Fruit fly (Drosophila melanogaster) whole organism, prepupa: ENCODE measurements around the gene CG18081.

ENCODE experiments used
- Blimp-1 ChIP-seq: fragments of 200-800 bp; sonication (Bioruptor generic); optimal IDR thresholded peaks from 3 replicates; lab custom pipeline; 2017; ENCODE audit warnings: missing biosample characterization, missing genetic modification characterization, mild to moderate bottlenecking, moderate library complexity, missing genetic modification reagents
- CG10631 ChIP-seq: fragments of 200-800 bp; sonication (Bioruptor generic); optimal IDR thresholded peaks from 2 replicates; lab custom pipeline; 2016; ENCODE audit warnings: missing biosample characterization, missing genetic modification characterization
- CG10669 ChIP-seq: fragments of 200-800 bp; sonication (Bioruptor generic); optimal IDR thresholded peaks from 3 replicates; lab custom pipeline; 2018; ENCODE audit warnings: missing biosample characterization, mild to moderate bottlenecking, missing genetic modification characterization, moderate library complexity
- CG11294 ChIP-seq: fragments of 200-800 bp; sonication (Bioruptor generic); IDR thresholded peaks from 2 replicates; pipeline ENCODE4 v1.3.6; 2022; ENCODE audit warnings: missing biosample characterization, missing genetic modification characterization
- CG11762 ChIP-seq: fragments of 200-800 bp; sonication (Bioruptor generic); optimal IDR thresholded peaks from 3 replicates; lab custom pipeline; 2016; ENCODE audit warnings: missing biosample characterization, missing genetic modification characterization; ENCODE audit not compliant: insufficient read depth
- CG11902 ChIP-seq: fragments of 200-800 bp; sonication (Bioruptor generic); optimal IDR thresholded peaks from 3 replicates; lab custom pipeline; 2016; ENCODE audit warnings: missing biosample characterization, missing genetic modification characterization
- CG15336 ChIP-seq: fragments of 200-800 bp; sonication (Bioruptor generic); IDR thresholded peaks from 2 replicates; pipeline ENCODE4 v1.3.6; 2022; ENCODE audit warnings: missing biosample characterization, missing genetic modification characterization
- CG1621 ChIP-seq: fragments of 200-800 bp; sonication (Bioruptor generic); optimal IDR thresholded peaks from 3 replicates; lab custom pipeline; 2018; ENCODE audit warnings: missing biosample characterization, mild to moderate bottlenecking, missing genetic modification characterization
- CG31627 ChIP-seq: fragments of 200-800 bp; sonication (Bioruptor generic); optimal IDR thresholded peaks from 3 replicates; lab custom pipeline; 2016; ENCODE audit warnings: missing biosample characterization, missing genetic modification characterization
- CG32006 ChIP-seq: fragments of 200-800 bp; sonication (Bioruptor generic); optimal IDR thresholded peaks from 3 replicates; lab custom pipeline; 2017; ENCODE audit warnings: missing biosample characterization, mild to moderate bottlenecking, missing genetic modification characterization
- CG34406 ChIP-seq: fragments of 200-800 bp; sonication (Bioruptor generic); optimal IDR thresholded peaks from 3 replicates; lab custom pipeline; 2016; ENCODE audit warnings: missing biosample characterization, missing genetic modification characterization
- CG3919 ChIP-seq: fragments of 200-800 bp; sonication (Bioruptor generic); optimal IDR thresholded peaks from 3 replicates; lab custom pipeline; 2016; ENCODE audit warnings: missing biosample characterization, missing genetic modification characterization
- CG4318 ChIP-seq: fragments of 200-800 bp; sonication (Bioruptor generic); optimal IDR thresholded peaks from 3 replicates; lab custom pipeline; 2017; ENCODE audit warnings: missing biosample characterization, mild to moderate bottlenecking, missing genetic modification characterization
- CG6163 ChIP-seq: fragments of 200-800 bp; sonication (Bioruptor generic); IDR thresholded peaks from 3 replicates; pipeline ENCODE4 v1.3.6; 2022; ENCODE audit warnings: missing biosample characterization, missing genetic modification characterization
- CG6276 ChIP-seq: fragments of 200-800 bp; sonication (Bioruptor generic); optimal IDR thresholded peaks from 2 replicates; lab custom pipeline; 2017; ENCODE audit warnings: missing biosample characterization, mild to moderate bottlenecking, missing genetic modification characterization
- CG6792 ChIP-seq: fragments of 200-800 bp; sonication (Bioruptor generic); optimal IDR thresholded peaks from 3 replicates; lab custom pipeline; 2016; ENCODE audit warnings: missing biosample characterization, missing genetic modification characterization
- CG6808 ChIP-seq: fragments of 200-800 bp; sonication (Bioruptor generic); optimal IDR thresholded peaks from 3 replicates; lab custom pipeline; 2017; ENCODE audit warnings: missing biosample characterization, missing genetic modification characterization, mild to moderate bottlenecking, moderate library complexity, missing genetic modification reagents
- CG6854 ChIP-seq: fragments of 200-800 bp; sonication (Bioruptor generic); optimal IDR thresholded peaks from 2 replicates; lab custom pipeline; 2017; ENCODE audit warnings: missing biosample characterization, mild to moderate bottlenecking, missing genetic modification characterization
- CG8119 ChIP-seq: fragments of 200-800 bp; sonication (Bioruptor generic); IDR thresholded peaks from 3 replicates; pipeline ENCODE4 v1.3.6; 2022; ENCODE audit warnings: missing biosample characterization, missing genetic modification characterization
- CG8319 ChIP-seq: fragments of 200-800 bp; sonication (Bioruptor generic); optimal IDR thresholded peaks from 3 replicates; lab custom pipeline; 2016; ENCODE audit warnings: missing biosample characterization, missing genetic modification characterization
- CG8632 ChIP-seq: fragments of 200-800 bp; sonication (Bioruptor generic); optimal IDR thresholded peaks from 3 replicates; lab custom pipeline; 2016; ENCODE audit warnings: missing biosample characterization, missing genetic modification characterization
- CG9139 ChIP-seq: fragments of 200-800 bp; sonication (Bioruptor generic); optimal IDR thresholded peaks from 3 replicates; lab custom pipeline; 2017; ENCODE audit warnings: missing biosample characterization, mild to moderate bottlenecking, missing genetic modification characterization
- Eip75B ChIP-seq: fragments of 200-800 bp; sonication (Bioruptor generic); optimal IDR thresholded peaks from 3 replicates; lab custom pipeline; 2016; ENCODE audit warnings: missing biosample characterization, missing genetic modification characterization
- Eip78C ChIP-seq: fragments of 200-800 bp; sonication (Bioruptor generic); peaks from one replicate; lab custom pipeline; 2016; ENCODE audit warnings: missing biosample characterization, missing genetic modification characterization
- Eip93F ChIP-seq: fragments of 200-800 bp; sonication (Bioruptor generic); optimal IDR thresholded peaks from 2 replicates; lab custom pipeline; 2016; ENCODE audit warnings: missing biosample characterization, mild to moderate bottlenecking, missing genetic modification characterization
- Ets21C ChIP-seq: fragments of 200-800 bp; sonication (Bioruptor generic); optimal IDR thresholded peaks from 3 replicates; lab custom pipeline; 2016; ENCODE audit warnings: missing biosample characterization, missing genetic modification characterization
- Ets96B ChIP-seq: fragments of 200-800 bp; optimal IDR thresholded peaks from 2 replicates; lab custom pipeline; 2019; ENCODE audit warnings: missing biosample characterization, mild to moderate bottlenecking, missing genetic modification characterization, moderate library complexity
- Hr38 ChIP-seq: sonication (Bioruptor generic); optimal IDR thresholded peaks from 2 replicates; lab custom pipeline; 2016; ENCODE audit warnings: missing biosample characterization, missing genetic modification characterization
- Hr4 ChIP-seq: fragments of 200-800 bp; sonication (Bioruptor generic); optimal IDR thresholded peaks from 3 replicates; lab custom pipeline; 2016; ENCODE audit warnings: missing biosample characterization, missing genetic modification characterization
- Lpt ChIP-seq: fragments of 200-800 bp; sonication (Bioruptor generic); optimal IDR thresholded peaks from 3 replicates; lab custom pipeline; 2016; ENCODE audit warnings: missing biosample characterization, missing genetic modification characterization
- Met ChIP-seq: fragments of 200-800 bp; sonication (Bioruptor generic); optimal IDR thresholded peaks from 3 replicates; lab custom pipeline; 2016; ENCODE audit warnings: missing biosample characterization, missing genetic modification characterization
- OdsH ChIP-seq: fragments of 200-800 bp; sonication (Bioruptor generic); optimal IDR thresholded peaks from 3 replicates; lab custom pipeline; 2016; ENCODE audit warnings: missing biosample characterization, missing genetic modification characterization
- Smox ChIP-seq: fragments of 200-800 bp; sonication (Bioruptor generic); optimal IDR thresholded peaks from 3 replicates; lab custom pipeline; 2016; ENCODE audit warnings: missing biosample characterization, missing genetic modification characterization
- Sox102F ChIP-seq: fragments of 200-800 bp; sonication (Bioruptor generic); optimal IDR thresholded peaks from 2 replicates; lab custom pipeline; 2016; ENCODE audit warnings: missing biosample characterization, mild to moderate bottlenecking, missing genetic modification characterization
- Sox14 ChIP-seq: fragments of 200-800 bp; sonication (Bioruptor generic); optimal IDR thresholded peaks from 3 replicates; lab custom pipeline; 2016; ENCODE audit warnings: missing biosample characterization, missing genetic modification characterization
- Sox15 ChIP-seq: fragments of 200-800 bp; sonication (Bioruptor generic); optimal IDR thresholded peaks from 3 replicates; lab custom pipeline; 2016; ENCODE audit warnings: missing biosample characterization, missing genetic modification characterization
- achi ChIP-seq: fragments of 200-800 bp; sonication (Bioruptor generic); optimal IDR thresholded peaks from 3 replicates; lab custom pipeline; 2016; ENCODE audit warnings: missing biosample characterization, missing genetic modification characterization
- acj6 ChIP-seq: fragments of 200-800 bp; sonication (Bioruptor generic); optimal IDR thresholded peaks from 3 replicates; lab custom pipeline; 2016; ENCODE audit warnings: missing biosample characterization, missing genetic modification characterization
- cyc ChIP-seq: fragments of 200-800 bp; sonication (Bioruptor generic); optimal IDR thresholded peaks from 3 replicates; lab custom pipeline; 2016; ENCODE audit warnings: missing biosample characterization, missing genetic modification characterization
- dac ChIP-seq: fragments of 200-800 bp; sonication (Bioruptor generic); optimal IDR thresholded peaks from 2 replicates; lab custom pipeline; 2017; ENCODE audit warnings: missing biosample characterization, mild to moderate bottlenecking, missing genetic modification characterization
- dsx ChIP-seq: fragments of 200-800 bp; optimal IDR thresholded peaks from 3 replicates; lab custom pipeline; 2019; ENCODE audit warnings: missing biosample characterization, mild to moderate bottlenecking, missing genetic modification characterization, moderate library complexity; ENCODE audit not compliant: poor library complexity, severe bottlenecking
- eg ChIP-seq: fragments of 200-800 bp; sonication (Bioruptor generic); IDR thresholded peaks from 3 replicates; pipeline ENCODE4 v1.3.6; 2022; ENCODE audit warnings: missing biosample characterization, missing genetic modification characterization
- esn ChIP-seq: fragments of 200-800 bp; sonication (Bioruptor generic); optimal IDR thresholded peaks from 2 replicates; lab custom pipeline; 2016; ENCODE audit warnings: missing biosample characterization, mild to moderate bottlenecking, missing genetic modification characterization, moderate library complexity
- fd59A ChIP-seq: fragments of 200-800 bp; sonication (Bioruptor generic); optimal IDR thresholded peaks from 2 replicates; lab custom pipeline; 2017; ENCODE audit warnings: missing biosample characterization, mild to moderate bottlenecking, missing genetic modification characterization, missing genetic modification reagents
- fd85E ChIP-seq: fragments of 200-800 bp; sonication (Bioruptor generic); optimal IDR thresholded peaks from 3 replicates; lab custom pipeline; 2016; ENCODE audit warnings: missing biosample characterization, missing genetic modification characterization
- fkh ChIP-seq: fragments of 200-800 bp; sonication (Bioruptor generic); optimal IDR thresholded peaks from 3 replicates; lab custom pipeline; 2017; ENCODE audit warnings: missing biosample characterization, mild to moderate bottlenecking, missing genetic modification characterization, moderate library complexity
- lz ChIP-seq: fragments of 200-800 bp; sonication (Bioruptor generic); optimal IDR thresholded peaks from 3 replicates; lab custom pipeline; 2016; ENCODE audit warnings: missing biosample characterization, missing genetic modification characterization
- net ChIP-seq: fragments of 200-800 bp; sonication (Bioruptor generic); optimal IDR thresholded peaks from 3 replicates; lab custom pipeline; 2016; ENCODE audit warnings: missing biosample characterization, missing genetic modification characterization
- salr ChIP-seq, 2 experiments: fragments of 200-800 bp; sonication (Bioruptor generic); optimal IDR thresholded peaks; 3 replicates each; lab custom pipeline; 2016 to 2018; ENCODE audit warnings: missing biosample characterization in 2 of 2, missing genetic modification characterization in 2 of 2, mild to moderate bottlenecking in 1 of 2
- ss ChIP-seq, 2 experiments: fragments of 200-800 bp; sonication (Bioruptor generic); optimal IDR thresholded peaks; 2 replicates in 1 of 2; 3 replicates in 1 of 2; lab custom pipeline; 2017 to 2018; ENCODE audit warnings: mild to moderate bottlenecking in 2 of 2, missing biosample characterization in 2 of 2, missing genetic modification characterization in 2 of 2, moderate library complexity in 1 of 2
- svp ChIP-seq: fragments of 200-800 bp; sonication (Bioruptor generic); peaks from one replicate; lab custom pipeline; 2016; ENCODE audit warnings: missing biosample characterization, missing genetic modification characterization
- topi ChIP-seq: fragments of 200-800 bp; sonication (Bioruptor generic); optimal IDR thresholded peaks from 3 replicates; lab custom pipeline; 2016; ENCODE audit warnings: missing biosample characterization, missing genetic modification characterization
- vri ChIP-seq: fragments of 200-800 bp; sonication (Bioruptor generic); optimal IDR thresholded peaks from 3 replicates; lab custom pipeline; 2016; ENCODE audit warnings: missing biosample characterization, mild to moderate bottlenecking, missing genetic modification characterization

CG18081 gene

DNA sequence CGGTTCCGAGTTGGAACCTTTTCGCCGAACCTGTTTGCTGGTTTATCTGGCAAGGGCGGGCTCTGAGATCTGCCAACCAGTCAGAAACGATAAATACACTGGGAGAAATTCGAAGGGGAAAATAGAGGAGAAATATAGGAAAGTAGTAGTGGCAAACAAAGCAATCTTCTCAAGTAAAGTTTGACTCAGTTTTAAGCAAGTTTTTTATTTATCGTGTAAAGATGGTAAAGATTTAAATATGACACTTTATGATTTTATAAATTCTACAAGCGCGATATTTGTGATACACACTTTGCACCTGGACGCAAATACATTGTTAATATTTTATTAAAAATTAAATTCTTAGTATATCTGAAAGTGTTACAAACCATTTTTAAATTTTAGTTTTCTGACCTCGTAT is 12.5 kb upstream of the CG18081 start:
- TF ChIP-seq CG6808 = peak; percentile 51
- TF ChIP-seq CG4318 (GFP tag; lab: Kevin White, UChicago) = no peak
- no peak for TF ChIP-seq Ets96B
- peak; percentile 15 for TF ChIP-seq Blimp-1 (GFP tag; lab: Kevin White, UChicago)
- no peak for TF ChIP-seq fkh
- TF ChIP-seq CG6854 = no peak
- peak; percentile 34 for TF ChIP-seq CG3919
- TF ChIP-seq Ets21C (GFP tag; lab: Kevin White, UChicago) = no peak
- TF ChIP-seq Sox15 = peak; percentile 33
- TF ChIP-seq Eip75B (GFP tag; lab: Kevin White, UChicago) = peak; percentile 24
- TF ChIP-seq fd59A (GFP tag; lab: Kevin White, UChicago) = peak; percentile 26
- TF ChIP-seq dac = no peak
- TF ChIP-seq CG6276 = no peak
- peak; percentile 9 for TF ChIP-seq achi
- TF ChIP-seq ss (GFP tag; optimal IDR thresholded peaks at IDR 0.05; lab: Kevin White, UChicago) = peak in 1 of 2 experiments; percentile 10
- no peak for TF ChIP-seq CG15336
- no peak for TF ChIP-seq CG8119 (GFP tag; lab: Robert Waterston, UW)
- peak; percentile 59 for TF ChIP-seq topi (GFP tag; lab: Kevin White, UChicago)
- TF ChIP-seq CG34406 (GFP tag; lab: Kevin White, UChicago) = peak; percentile 9
- no peak for TF ChIP-seq CG6163 (GFP tag; lab: Robert Waterston, UW)
- TF ChIP-seq Sox102F = peak; percentile 29
- TF ChIP-seq eg (GFP tag; lab: Robert Waterston, UW) = no peak
- peak; percentile 37 for TF ChIP-seq Smox
- no peak for TF ChIP-seq CG9139
- TF ChIP-seq CG11902 (GFP tag; lab: Kevin White, UChicago) = no peak
- TF ChIP-seq Lpt (GFP tag; lab: Kevin White, UChicago) = no peak
- TF ChIP-seq fd85E (GFP tag; lab: Kevin White, UChicago) = no peak
- TF ChIP-seq svp (GFP tag; lab: Kevin White, UChicago) = peak; percentile 62
- TF ChIP-seq esn = peak; percentile 59
- peak; percentile 40 for TF ChIP-seq acj6 (GFP tag; lab: Kevin White, UChicago)
- TF ChIP-seq Hr4 = no peak
- no peak for TF ChIP-seq Hr38 (GFP tag; lab: Kevin White, UChicago)
- no peak for TF ChIP-seq Eip93F (GFP tag; lab: Kevin White, UChicago)
- TF ChIP-seq CG10669 = no peak
- TF ChIP-seq dsx (GFP tag; lab: Kevin White, UChicago) = no peak
- TF ChIP-seq Met (GFP tag; lab: Kevin White, UChicago) = peak; percentile 39
- peak; percentile 27 for TF ChIP-seq lz
- TF ChIP-seq CG6792 = peak; percentile 19
- no peak for TF ChIP-seq CG32006 (GFP tag; lab: Kevin White, UChicago)
- TF ChIP-seq salr (GFP tag; optimal IDR thresholded peaks at IDR 0.05; lab: Kevin White, UChicago) = no peak
- no peak for TF ChIP-seq Sox14 (GFP tag; lab: Kevin White, UChicago)
- peak; percentile 49 for TF ChIP-seq CG10631 (GFP tag; lab: Kevin White, UChicago)
- TF ChIP-seq CG1621 (tag; lab: Kevin White, UChicago) = no peak
- TF ChIP-seq CG8632 (GFP tag; lab: Kevin White, UChicago) = peak; percentile 25
- TF ChIP-seq Eip78C (GFP tag; lab: Kevin White, UChicago) = peak; percentile 80
- peak; percentile 43 for TF ChIP-seq cyc (GFP tag; lab: Kevin White, UChicago)
- TF ChIP-seq CG11762 (GFP tag; lab: Kevin White, UChicago) = no peak
- TF ChIP-seq CG8319 (GFP tag; lab: Kevin White, UChicago) = no peak
- no peak for TF ChIP-seq vri (GFP tag; lab: Kevin White, UChicago)
- no peak for TF ChIP-seq CG11294 (GFP tag; lab: Robert Waterston, UW)
- TF ChIP-seq OdsH (GFP tag; lab: Kevin White, UChicago) = peak; percentile 17
- TF ChIP-seq CG31627 (GFP tag; lab: Kevin White, UChicago) = peak; percentile 51
- TF ChIP-seq net (GFP tag; lab: Kevin White, UChicago) = no peak
